Worm (Caenorhabditis elegans): Measurements from ENCODE around the gene kin-16.

- TF ChIP-seq ztf-11 (tag; optimal IDR thresholded peaks at IDR 0.05) (no peak), pha-4 (tag; optimal IDR thresholded peaks at IDR 0.05) (no peak), flh-1 (GFP tag; optimal IDR thresholded peaks at IDR 0.05) (no peak), snpc-4 (tag; optimal IDR thresholded peaks at IDR 0.05) (no peak), unc-39 (tag; optimal IDR thresholded peaks at IDR 0.05) (no peak)
Observed at ce11 chrII:9418843-9419532, 16.9 kb downstream of the kin-16 start.

All from whole organism, mixed stage, embryonic.